Worm (Caenorhabditis elegans) whole organism, L1 larva: Measurements from ENCODE around the gene K09C4.4.

ENCODE experiments used
- C04F5.9 ChIP-seq: sonication (generic microtip); optimal IDR thresholded peaks from 2 replicates; lab custom pipeline; 2016; ENCODE audit warnings: missing genetic modification characterization, missing compliant biosample characterization
- C16A3.4 ChIP-seq: fragments of 150-350 bp; optimal IDR thresholded peaks from 2 replicates; lab custom pipeline; 2014; ENCODE audit warnings: missing biosample characterization, missing genetic modification characterization
- C34B4.2 ChIP-seq: sonication (generic microtip); optimal IDR thresholded peaks from 2 replicates; lab custom pipeline; 2017; ENCODE audit warnings: mild to moderate bottlenecking, missing genetic modification characterization, missing compliant biosample characterization
- F16B12.6 ChIP-seq: fragments of 150-350 bp; optimal IDR thresholded peaks from 2 replicates; lab custom pipeline; 2014; ENCODE audit warnings: missing biosample characterization, missing genetic modification characterization
- Y116A8C.19 ChIP-seq: sonication (generic microtip); optimal IDR thresholded peaks from 2 replicates; lab custom pipeline; 2016; ENCODE audit warnings: missing compliant biosample characterization, missing genetic modification characterization, borderline replicate concordance
- aly-2 ChIP-seq: fragments of 150-350 bp; optimal IDR thresholded peaks from 2 replicates; lab custom pipeline; 2014; ENCODE audit warnings: missing biosample characterization, missing genetic modification characterization
- ceh-8 ChIP-seq: fragments of 200-800 bp; sonication (Bioruptor generic); optimal IDR thresholded peaks from 2 replicates; lab custom pipeline; 2018; ENCODE audit warnings: mild to moderate bottlenecking, missing genetic modification characterization, moderate library complexity, missing compliant biosample characterization
- efl-1 ChIP-seq, 4 experiments: fragments of 150-350 bp; optimal IDR thresholded peaks in 3 of 4; peaks in 1 of 4; 1 replicate in 1 of 4; 2 replicates in 3 of 4; lab custom pipeline; 2014; ENCODE audit warnings: missing biosample characterization in 2 of 4, missing genetic modification characterization in 2 of 4, missing genetic modification reagents in 2 of 4
- efl-3 ChIP-seq: fragments of 200-800 bp; sonication (Bioruptor generic); optimal IDR thresholded peaks from 2 replicates; lab custom pipeline; 2018; ENCODE audit warnings: mild to moderate bottlenecking, missing genetic modification characterization, missing compliant biosample characterization
- egl-27 ChIP-seq, 2 experiments: fragments of 150-350 bp in 1 of 2; sonication (generic microtip); optimal IDR thresholded peaks; 3 replicates each; lab custom pipeline; 2017 to 2018; ENCODE audit warnings: missing biosample characterization in 2 of 2, missing genetic modification characterization in 2 of 2, missing genetic modification reagents in 2 of 2
- elt-2 ChIP-seq: sonication (generic microtip); optimal IDR thresholded peaks from 2 replicates; lab custom pipeline; 2016; ENCODE audit warnings: missing genetic modification characterization, mild to moderate bottlenecking, inconsistent platforms, missing compliant biosample characterization, missing genetic modification reagents
- ets-5 ChIP-seq: fragments of 200-800 bp; sonication (Bioruptor generic); IDR thresholded peaks from 2 replicates; pipeline ENCODE4 v1.3.6; 2022; ENCODE audit warnings: missing genetic modification characterization, missing compliant biosample characterization
- fkh-10 ChIP-seq: sonication (generic microtip); optimal IDR thresholded peaks from 2 replicates; lab custom pipeline; 2017; ENCODE audit warnings: missing biosample characterization, missing genetic modification reagents, missing genetic modification characterization
- fkh-4 ChIP-seq: sonication (generic microtip); optimal IDR thresholded peaks from 2 replicates; lab custom pipeline; 2016; ENCODE audit warnings: missing compliant biosample characterization, missing genetic modification characterization, borderline replicate concordance
- fkh-8 ChIP-seq: sonication (generic microtip); optimal IDR thresholded peaks from 2 replicates; lab custom pipeline; 2016; ENCODE audit warnings: mild to moderate bottlenecking, missing genetic modification characterization, missing compliant biosample characterization
- fos-1 ChIP-seq: fragments of 150-350 bp; optimal IDR thresholded peaks from 2 replicates; lab custom pipeline; 2014; ENCODE audit warnings: missing biosample characterization, missing genetic modification characterization
- hlh-17 ChIP-seq: fragments of 200-800 bp; sonication (Bioruptor generic); optimal IDR thresholded peaks from 2 replicates; lab custom pipeline; 2018; ENCODE audit warnings: missing genetic modification characterization, mild to moderate bottlenecking, missing compliant biosample characterization, moderate library complexity, borderline replicate concordance
- irx-1 ChIP-seq: sonication (generic microtip); optimal IDR thresholded peaks from 2 replicates; lab custom pipeline; 2016; ENCODE audit warnings: missing genetic modification characterization, missing compliant biosample characterization
- jun-1 ChIP-seq: fragments of 150-350 bp; optimal IDR thresholded peaks from 2 replicates; lab custom pipeline; 2014; ENCODE audit warnings: missing biosample characterization, missing genetic modification reagents, missing genetic modification characterization
- lin-13 ChIP-seq: fragments of 150-350 bp; optimal IDR thresholded peaks from 2 replicates; lab custom pipeline; 2014; ENCODE audit warnings: missing biosample characterization, missing genetic modification reagents, missing genetic modification characterization
- lin-14 ChIP-seq: fragments of 200-800 bp; sonication (Bioruptor generic); optimal IDR thresholded peaks from 2 replicates; lab custom pipeline; 2018; ENCODE audit warnings: mild to moderate bottlenecking, missing genetic modification characterization, moderate library complexity, missing compliant biosample characterization
- lin-15B ChIP-seq: fragments of 150-350 bp; sonication (generic microtip); optimal IDR thresholded peaks from 3 replicates; lab custom pipeline; 2014; ENCODE audit warnings: missing biosample characterization, missing genetic modification characterization
- lin-35 ChIP-seq, 2 experiments: fragments of 150-350 bp; optimal IDR thresholded peaks; 2 replicates each; lab custom pipeline; 2014; ENCODE audit warnings: missing biosample characterization in 2 of 2, missing genetic modification characterization in 2 of 2, missing genetic modification reagents in 2 of 2
- lin-39 ChIP-seq: fragments of 150-350 bp; optimal IDR thresholded peaks from 2 replicates; lab custom pipeline; 2014; ENCODE audit warnings: missing biosample characterization, missing genetic modification reagents, missing genetic modification characterization
- lsy-2 ChIP-seq, 2 experiments: fragments of 150-350 bp; optimal IDR thresholded peaks; 2 replicates each; lab custom pipeline; 2014; ENCODE audit warnings: missing biosample characterization in 2 of 2, missing genetic modification characterization in 2 of 2
- mab-9 ChIP-seq: fragments of 200-800 bp; sonication (Bioruptor generic); IDR thresholded peaks from 2 replicates; pipeline ENCODE4 v1.3.6; 2022; ENCODE audit warnings: missing genetic modification reagents, missing genetic modification characterization, missing compliant biosample characterization
- mef-2 ChIP-seq: fragments of 150-350 bp; optimal IDR thresholded peaks from 2 replicates; lab custom pipeline; 2014; ENCODE audit warnings: missing biosample characterization, missing genetic modification characterization
- nhr-11 ChIP-seq: fragments of 150-350 bp; optimal IDR thresholded peaks from 2 replicates; lab custom pipeline; 2014; ENCODE audit warnings: missing biosample characterization, missing genetic modification characterization
- nhr-20 ChIP-seq: sonication (generic microtip); optimal IDR thresholded peaks from 2 replicates; lab custom pipeline; 2016; ENCODE audit warnings: mild to moderate bottlenecking, missing genetic modification characterization, missing compliant biosample characterization
- nhr-237 ChIP-seq: fragments of 150-350 bp; optimal IDR thresholded peaks from 2 replicates; lab custom pipeline; 2014; ENCODE audit warnings: missing biosample characterization, missing genetic modification characterization
- nhr-28 ChIP-seq: fragments of 150-350 bp; optimal IDR thresholded peaks from 2 replicates; lab custom pipeline; 2014; ENCODE audit warnings: missing biosample characterization, missing genetic modification characterization
- nhr-47 ChIP-seq: sonication (generic microtip); optimal IDR thresholded peaks from 2 replicates; lab custom pipeline; 2016; ENCODE audit warnings: mild to moderate bottlenecking, missing genetic modification characterization, moderate library complexity, missing compliant biosample characterization
- nhr-71 ChIP-seq: sonication (generic microtip); optimal IDR thresholded peaks from 2 replicates; lab custom pipeline; 2016; ENCODE audit warnings: mild to moderate bottlenecking, missing genetic modification characterization, moderate library complexity, missing compliant biosample characterization
- nhr-77 ChIP-seq: fragments of 150-350 bp; optimal IDR thresholded peaks from 2 replicates; lab custom pipeline; 2014; ENCODE audit warnings: missing biosample characterization, missing genetic modification characterization
- nhr-85 ChIP-seq: sonication (generic microtip); peaks from one replicate; lab custom pipeline; 2016; ENCODE audit warnings: missing genetic modification characterization, inconsistent platforms, missing compliant biosample characterization
- pag-3 ChIP-seq: sonication (generic microtip); optimal IDR thresholded peaks from 2 replicates; lab custom pipeline; 2017; ENCODE audit warnings: missing genetic modification characterization, mild to moderate bottlenecking, missing compliant biosample characterization, antibody characterized with exemption, borderline replicate concordance; ENCODE audit not compliant: insufficient read depth
- skn-1 ChIP-seq: fragments of 150-350 bp; optimal IDR thresholded peaks from 2 replicates; lab custom pipeline; 2014; ENCODE audit warnings: missing biosample characterization, missing genetic modification characterization
- snu-23 ChIP-seq: sonication (generic microtip); optimal IDR thresholded peaks from 2 replicates; lab custom pipeline; 2016; ENCODE audit warnings: missing genetic modification characterization, missing compliant biosample characterization
- sup-37 ChIP-seq: fragments of 200-800 bp; sonication (Bioruptor generic); optimal IDR thresholded peaks from 2 replicates; lab custom pipeline; 2018; ENCODE audit warnings: mild to moderate bottlenecking, missing genetic modification characterization, missing compliant biosample characterization
- swsn-7 ChIP-seq: sonication (generic microtip); optimal IDR thresholded peaks from 2 replicates; lab custom pipeline; 2016; ENCODE audit warnings: missing genetic modification characterization, missing compliant biosample characterization
- tbx-2 ChIP-seq: sonication (generic microtip); optimal IDR thresholded peaks from 2 replicates; lab custom pipeline; 2016; ENCODE audit warnings: missing genetic modification characterization, missing compliant biosample characterization
- xbp-1 ChIP-seq: sonication (generic microtip); optimal IDR thresholded peaks from 2 replicates; lab custom pipeline; 2016; ENCODE audit warnings: missing genetic modification characterization, missing compliant biosample characterization
- zag-1 ChIP-seq: fragments of 150-350 bp; optimal IDR thresholded peaks from 2 replicates; lab custom pipeline; 2014; ENCODE audit warnings: missing biosample characterization, missing genetic modification characterization
- zip-4 ChIP-seq: fragments of 200-800 bp; sonication (Bioruptor generic); optimal IDR thresholded peaks from 2 replicates; lab custom pipeline; 2018; ENCODE audit warnings: mild to moderate bottlenecking, missing genetic modification characterization, moderate library complexity, missing compliant biosample characterization
- ztf-11 ChIP-seq, 2 experiments: sonication (generic microtip); optimal IDR thresholded peaks; 2 replicates each; lab custom pipeline; 2016 to 2017; ENCODE audit warnings: missing genetic modification characterization in 2 of 2, missing biosample characterization in 1 of 2, missing compliant biosample characterization in 1 of 2
- ztf-4 ChIP-seq: fragments of 150-350 bp; optimal IDR thresholded peaks from 2 replicates; lab custom pipeline; 2014; ENCODE audit warnings: missing biosample characterization, missing genetic modification characterization

K09C4.4 gene

DNA sequence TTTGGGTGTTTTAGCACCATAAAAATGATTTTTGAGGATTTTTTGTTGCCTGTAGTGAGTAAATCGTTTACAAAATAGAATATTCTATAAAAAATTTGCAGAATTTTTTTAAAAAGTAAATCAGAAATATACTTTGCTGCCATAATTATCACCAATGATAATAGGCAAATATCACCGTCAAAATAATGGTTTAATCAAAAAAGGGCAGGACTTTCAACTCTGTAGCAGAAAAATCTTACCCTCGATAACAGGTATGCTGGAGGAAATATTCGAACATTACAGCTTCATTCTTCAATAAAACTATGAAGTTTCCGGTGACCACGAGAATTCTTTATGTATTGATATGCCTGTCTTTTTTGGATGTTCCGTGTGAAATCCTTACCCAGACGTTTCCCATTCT lies at the start of gene K09C4.4:
Gene K09C4.4, plus strand, starts transcription at position 301 of the 400 bp plus-strand sequence.
- TF ChIP-seq lin-35 (GFP tag; optimal IDR thresholded peaks at IDR 0.05; lab: Kevin White, UChicago), result no peak
- no peak for TF ChIP-seq nhr-47 (tag; lab: Kevin White, UChicago)
- TF ChIP-seq fkh-4 (tag; lab: Kevin White, UChicago), result no peak

DNA sequence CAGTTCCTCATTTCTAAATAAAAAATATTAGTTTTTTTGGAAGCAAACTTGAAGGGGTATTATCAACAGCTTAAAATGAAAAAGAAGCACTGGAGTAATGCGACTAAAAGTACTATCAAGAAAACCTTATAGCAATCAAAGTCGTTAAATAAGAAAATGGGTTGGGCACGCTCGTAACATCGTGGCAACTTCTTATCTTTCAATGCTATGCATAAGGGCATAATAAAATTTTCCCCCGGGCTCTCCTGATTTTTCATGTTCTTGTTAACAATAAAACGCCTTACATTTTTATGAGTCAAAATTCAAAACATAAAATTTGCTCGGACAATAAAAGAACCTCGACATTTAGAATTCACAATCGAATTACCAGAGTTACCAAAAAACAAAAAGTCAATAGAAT lies 45.7 kb upstream of the K09C4.4 start, which contains the start of gene irg-7:
Gene irg-7, minus strand, starts transcription at position 23 of the 400 bp plus-strand sequence.
- TF ChIP-seq mab-9, result no peak
- peak; percentile 41 for TF ChIP-seq elt-2 (tag; lab: Kevin White, UChicago)

DNA sequence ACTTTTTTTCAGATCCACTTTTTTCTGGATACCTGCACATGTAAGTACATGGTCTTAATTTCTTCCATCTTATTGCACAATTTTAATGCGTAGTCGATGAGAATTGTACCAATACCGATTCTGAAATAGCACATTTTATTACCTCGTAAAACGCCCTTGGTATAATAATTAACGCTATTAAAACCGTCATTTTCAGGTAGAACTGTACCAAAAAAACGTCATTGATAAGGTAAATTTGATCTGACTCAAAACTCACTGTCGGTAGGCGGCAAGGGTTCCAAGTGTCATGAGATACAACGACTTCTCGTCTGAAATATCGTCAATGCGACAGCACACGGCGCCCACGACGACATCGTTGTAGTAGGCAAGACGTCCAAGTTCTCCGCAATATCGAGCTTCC lies 44.9 kb upstream of the K09C4.4 start:
- no peak for TF ChIP-seq swsn-7 (tag; lab: Kevin White, UChicago)
- no peak for TF ChIP-seq snu-23 (GFP tag; lab: Kevin White, UChicago)
- TF ChIP-seq ztf-4 (tag; lab: Kevin White, UChicago), result no peak
- TF ChIP-seq elt-2 (tag; lab: Kevin White, UChicago), result peak; percentile 23

DNA sequence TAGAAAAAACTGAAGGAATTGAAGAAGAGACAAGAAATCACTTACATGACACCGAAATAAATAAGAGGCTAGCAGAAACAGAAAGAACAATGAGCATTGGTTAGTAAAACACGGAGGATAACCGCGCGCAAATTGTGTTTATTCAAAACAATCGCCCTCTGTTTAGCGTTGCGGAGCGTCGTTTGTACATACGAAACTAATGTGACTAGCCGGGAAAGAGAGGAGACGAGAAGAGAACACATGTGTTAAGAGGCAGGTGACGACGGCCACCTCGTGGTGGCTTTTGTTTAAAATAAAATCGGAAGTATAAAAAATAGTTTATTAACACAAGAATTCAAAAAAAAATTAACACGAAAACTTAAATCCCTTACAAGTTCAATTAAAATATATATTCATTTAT lies 43.5 kb upstream of the K09C4.4 start, which contains the start of gene F40F4.7:
Gene F40F4.7, minus strand, starts transcription at position 122 of the 400 bp plus-strand sequence.
- TF ChIP-seq lin-13 (peak; percentile 47), lin-14 (GFP tag; lab: Kevin White, UChicago) (peak; percentile 93), ceh-8 (GFP tag; lab: Kevin White, UChicago) (no peak), nhr-28 (tag; lab: Kevin White, UChicago) (no peak), Y116A8C.19 (no peak), egl-27 (tag; optimal IDR thresholded peaks at IDR 0.05; lab: Kevin White, UChicago) (no peak), ets-5 (no peak), fkh-8 (peak; percentile 27), nhr-85 (tag; lab: Kevin White, UChicago) (peak; percentile 59), C16A3.4 (tag; lab: Kevin White, UChicago) (peak; percentile 65), nhr-71 (tag; lab: Kevin White, UChicago) (peak; percentile 86), nhr-77 (tag; lab: Kevin White, UChicago) (no peak), mef-2 (tag; lab: Kevin White, UChicago) (no peak), swsn-7 (tag; lab: Kevin White, UChicago) (peak; percentile 64), nhr-11 (tag; lab: Kevin White, UChicago) (no peak), lin-39 (tag; lab: Kevin White, UChicago) (no peak), sup-37 (GFP tag; lab: Kevin White, UChicago) (no peak), F16B12.6 (tag; lab: Kevin White, UChicago) (peak; percentile 15), C34B4.2 (tag; lab: Kevin White, UChicago) (no peak), C04F5.9 (tag; lab: Kevin White, UChicago) (no peak), hlh-17 (no peak), fos-1 (tag; lab: Kevin White, UChicago) (no peak), irx-1 (peak; percentile 45), snu-23 (GFP tag; lab: Kevin White, UChicago) (peak; percentile 84), nhr-20 (tag; lab: Kevin White, UChicago) (peak; percentile 83), aly-2 (tag; lab: Kevin White, UChicago) (no peak), tbx-2 (tag; lab: Kevin White, UChicago) (no peak), ztf-11 (tag; optimal IDR thresholded peaks at IDR 0.05; lab: Kevin White, UChicago) (no peak), lsy-2 (tag; optimal IDR thresholded peaks at IDR 0.05; lab: Kevin White, UChicago) (peak in 1 of 2 experiments; percentile 73), jun-1 (tag; lab: Kevin White, UChicago) (peak; percentile 41), zag-1 (tag; lab: Kevin White, UChicago) (no peak), fkh-10 (GFP tag; lab: Kevin White, UChicago) (no peak), efl-1 (optimal IDR thresholded peaks at IDR 0.05; lab: Kevin White, UChicago) (peak in 1 of 2 experiments; percentile 36), efl-1 (GFP tag; optimal IDR thresholded peaks at IDR 0.05 in 1 of 2; lab: Kevin White, UChicago) (peak in 1 of 2 experiments; percentile 10), xbp-1 (tag; lab: Kevin White, UChicago) (peak; percentile 35), lin-15B (tag; lab: Kevin White, UChicago) (no peak), nhr-237 (tag; lab: Kevin White, UChicago) (no peak), nhr-47 (tag; lab: Kevin White, UChicago) (peak; percentile 60), skn-1 (tag; lab: Kevin White, UChicago) (peak; percentile 43), pag-3 (tag; lab: Kevin White, UChicago) (no peak), zip-4 (GFP tag; lab: Kevin White, UChicago) (no peak), efl-3 (GFP tag; lab: Kevin White, UChicago) (no peak)
